Worm (Caenorhabditis elegans) whole organism, L1 larva: ENCODE measurements around the gene F19B2.7.

Experiments used
- C04F5.9 ChIP-seq: sonication (generic microtip); optimal IDR thresholded peaks from 2 replicates; lab custom pipeline; 2016; ENCODE audit warnings: missing genetic modification characterization, missing compliant biosample characterization
- C16A3.4 ChIP-seq: fragments of 150-350 bp; optimal IDR thresholded peaks from 2 replicates; lab custom pipeline; 2014; ENCODE audit warnings: missing biosample characterization, missing genetic modification characterization
- C34B4.2 ChIP-seq: sonication (generic microtip); optimal IDR thresholded peaks from 2 replicates; lab custom pipeline; 2017; ENCODE audit warnings: mild to moderate bottlenecking, missing genetic modification characterization, missing compliant biosample characterization
- Y116A8C.19 ChIP-seq: sonication (generic microtip); optimal IDR thresholded peaks from 2 replicates; lab custom pipeline; 2016; ENCODE audit warnings: missing compliant biosample characterization, missing genetic modification characterization, borderline replicate concordance
- alr-1 ChIP-seq: fragments of 200-800 bp; sonication (Bioruptor generic); optimal IDR thresholded peaks from 2 replicates; lab custom pipeline; 2018; ENCODE audit warnings: borderline replicate concordance, mild to moderate bottlenecking, missing genetic modification characterization, missing compliant biosample characterization
- aly-2 ChIP-seq: fragments of 150-350 bp; optimal IDR thresholded peaks from 2 replicates; lab custom pipeline; 2014; ENCODE audit warnings: missing biosample characterization, missing genetic modification characterization
- blmp-1 ChIP-seq: fragments of 150-350 bp; optimal IDR thresholded peaks from 2 replicates; lab custom pipeline; 2014; ENCODE audit warnings: missing biosample characterization, missing genetic modification characterization
- ceh-63 ChIP-seq: fragments of 200-800 bp; sonication (Bioruptor generic); optimal IDR thresholded peaks from 2 replicates; lab custom pipeline; 2018; ENCODE audit warnings: mild to moderate bottlenecking, missing genetic modification characterization, missing compliant biosample characterization
- dpl-1 ChIP-seq, 3 experiments: fragments of 150-350 bp in 2 of 3; sonication (generic microtip) in 1 of 3; optimal IDR thresholded peaks; 2 replicates each; lab custom pipeline; 2014 to 2017; ENCODE audit warnings: missing biosample characterization in 3 of 3, missing genetic modification characterization in 3 of 3, missing genetic modification reagents in 3 of 3
- dsc-1 ChIP-seq: sonication (generic microtip); optimal IDR thresholded peaks from 2 replicates; lab custom pipeline; 2016; ENCODE audit warnings: mild to moderate bottlenecking, missing genetic modification characterization, missing compliant biosample characterization
- efl-1 ChIP-seq, 4 experiments: fragments of 150-350 bp; optimal IDR thresholded peaks in 3 of 4; peaks in 1 of 4; 1 replicate in 1 of 4; 2 replicates in 3 of 4; lab custom pipeline; 2014; ENCODE audit warnings: missing biosample characterization in 2 of 4, missing genetic modification characterization in 2 of 4, missing genetic modification reagents in 2 of 4
- efl-3 ChIP-seq: fragments of 200-800 bp; sonication (Bioruptor generic); optimal IDR thresholded peaks from 2 replicates; lab custom pipeline; 2018; ENCODE audit warnings: mild to moderate bottlenecking, missing genetic modification characterization, missing compliant biosample characterization
- elt-2 ChIP-seq: sonication (generic microtip); optimal IDR thresholded peaks from 2 replicates; lab custom pipeline; 2016; ENCODE audit warnings: missing genetic modification characterization, mild to moderate bottlenecking, inconsistent platforms, missing compliant biosample characterization, missing genetic modification reagents
- fkh-10 ChIP-seq: sonication (generic microtip); optimal IDR thresholded peaks from 2 replicates; lab custom pipeline; 2017; ENCODE audit warnings: missing biosample characterization, missing genetic modification reagents, missing genetic modification characterization
- fkh-4 ChIP-seq: sonication (generic microtip); optimal IDR thresholded peaks from 2 replicates; lab custom pipeline; 2016; ENCODE audit warnings: missing compliant biosample characterization, missing genetic modification characterization, borderline replicate concordance
- fkh-8 ChIP-seq: sonication (generic microtip); optimal IDR thresholded peaks from 2 replicates; lab custom pipeline; 2016; ENCODE audit warnings: mild to moderate bottlenecking, missing genetic modification characterization, missing compliant biosample characterization
- fos-1 ChIP-seq: fragments of 150-350 bp; optimal IDR thresholded peaks from 2 replicates; lab custom pipeline; 2014; ENCODE audit warnings: missing biosample characterization, missing genetic modification characterization
- isw-1 ChIP-seq: fragments of 200-800 bp; sonication (Bioruptor generic); IDR thresholded peaks from 2 replicates; pipeline ENCODE4 v1.3.6; 2022; ENCODE audit warnings: missing genetic modification characterization, missing compliant biosample characterization
- lin-14 ChIP-seq: fragments of 200-800 bp; sonication (Bioruptor generic); optimal IDR thresholded peaks from 2 replicates; lab custom pipeline; 2018; ENCODE audit warnings: mild to moderate bottlenecking, missing genetic modification characterization, moderate library complexity, missing compliant biosample characterization
- lin-35 ChIP-seq, 2 experiments: fragments of 150-350 bp; optimal IDR thresholded peaks; 2 replicates each; lab custom pipeline; 2014; ENCODE audit warnings: missing biosample characterization in 2 of 2, missing genetic modification characterization in 2 of 2, missing genetic modification reagents in 2 of 2
- lin-39 ChIP-seq: fragments of 150-350 bp; optimal IDR thresholded peaks from 2 replicates; lab custom pipeline; 2014; ENCODE audit warnings: missing biosample characterization, missing genetic modification reagents, missing genetic modification characterization
- lir-3 ChIP-seq: sonication (generic microtip); optimal IDR thresholded peaks from 2 replicates; lab custom pipeline; 2016; ENCODE audit warnings: mild to moderate bottlenecking, missing genetic modification characterization, moderate library complexity, missing compliant biosample characterization; ENCODE audit not compliant: poor library complexity
- nhr-20 ChIP-seq: sonication (generic microtip); optimal IDR thresholded peaks from 2 replicates; lab custom pipeline; 2016; ENCODE audit warnings: mild to moderate bottlenecking, missing genetic modification characterization, missing compliant biosample characterization
- nhr-237 ChIP-seq: fragments of 150-350 bp; optimal IDR thresholded peaks from 2 replicates; lab custom pipeline; 2014; ENCODE audit warnings: missing biosample characterization, missing genetic modification characterization
- nhr-28 ChIP-seq: fragments of 150-350 bp; optimal IDR thresholded peaks from 2 replicates; lab custom pipeline; 2014; ENCODE audit warnings: missing biosample characterization, missing genetic modification characterization
- nhr-85 ChIP-seq: sonication (generic microtip); peaks from one replicate; lab custom pipeline; 2016; ENCODE audit warnings: missing genetic modification characterization, inconsistent platforms, missing compliant biosample characterization
- nhr-90 ChIP-seq: sonication (generic microtip); optimal IDR thresholded peaks from 2 replicates; lab custom pipeline; 2016; ENCODE audit warnings: mild to moderate bottlenecking, missing genetic modification characterization, missing compliant biosample characterization; ENCODE audit not compliant: poor library complexity
- pag-3 ChIP-seq: sonication (generic microtip); optimal IDR thresholded peaks from 2 replicates; lab custom pipeline; 2017; ENCODE audit warnings: missing genetic modification characterization, mild to moderate bottlenecking, missing compliant biosample characterization, antibody characterized with exemption, borderline replicate concordance; ENCODE audit not compliant: insufficient read depth
- pqm-1 ChIP-seq: sonication (generic microtip); optimal IDR thresholded peaks from 3 replicates; lab custom pipeline; 2017; ENCODE audit warnings: missing biosample characterization, missing genetic modification characterization
- snu-23 ChIP-seq: sonication (generic microtip); optimal IDR thresholded peaks from 2 replicates; lab custom pipeline; 2016; ENCODE audit warnings: missing genetic modification characterization, missing compliant biosample characterization
- sox-4 ChIP-seq: sonication (generic microtip); optimal IDR thresholded peaks from 2 replicates; lab custom pipeline; 2016; ENCODE audit warnings: missing genetic modification characterization, missing compliant biosample characterization
- sup-37 ChIP-seq: fragments of 200-800 bp; sonication (Bioruptor generic); optimal IDR thresholded peaks from 2 replicates; lab custom pipeline; 2018; ENCODE audit warnings: mild to moderate bottlenecking, missing genetic modification characterization, missing compliant biosample characterization
- unc-130 ChIP-seq: fragments of 150-350 bp; optimal IDR thresholded peaks from 2 replicates; lab custom pipeline; 2017; ENCODE audit warnings: missing biosample characterization, missing genetic modification characterization, inconsistent platforms
- unc-30 ChIP-seq: sonication (generic microtip); optimal IDR thresholded peaks from 2 replicates; lab custom pipeline; 2017; ENCODE audit warnings: missing biosample characterization, missing genetic modification characterization
- ztf-11 ChIP-seq, 2 experiments: sonication (generic microtip); optimal IDR thresholded peaks; 2 replicates each; lab custom pipeline; 2016 to 2017; ENCODE audit warnings: missing genetic modification characterization in 2 of 2, missing biosample characterization in 1 of 2, missing compliant biosample characterization in 1 of 2

F19B2.7 gene

ce11 chrV:20186579-20186978 is 35.0 kb downstream of the F19B2.7 start, which contains the start of gene srz-16:
TSS of gene srz-16 (minus strand) at chrV:20186679.
- TF ChIP-seq nhr-237 (no peak), fkh-4 (tag; lab: Kevin White, UChicago) (no peak), blmp-1 (tag; lab: Kevin White, UChicago) (no peak), lin-35 (GFP tag; optimal IDR thresholded peaks at IDR 0.05; lab: Kevin White, UChicago) (no peak), ztf-11 (tag; optimal IDR thresholded peaks at IDR 0.05; lab: Kevin White, UChicago) (no peak), lin-39 (no peak), Y116A8C.19 (tag; lab: Kevin White, UChicago) (no peak), nhr-20 (tag; lab: Kevin White, UChicago) (no peak), fkh-8 (tag; lab: Kevin White, UChicago) (no peak), sox-4 (tag; lab: Kevin White, UChicago) (no peak), efl-1 (optimal IDR thresholded peaks at IDR 0.05; lab: Kevin White, UChicago) (no peak), efl-1 (GFP tag; optimal IDR thresholded peaks at IDR 0.05 in 1 of 2; lab: Kevin White, UChicago) (no peak), C04F5.9 (no peak), pqm-1 (tag; lab: Kevin White, UChicago) (no peak), nhr-90 (tag; lab: Kevin White, UChicago) (no peak), alr-1 (tag; lab: Kevin White, UChicago) (no peak)
- TF ChIP-seq, all 84 proteins: peak for 0

DNA sequence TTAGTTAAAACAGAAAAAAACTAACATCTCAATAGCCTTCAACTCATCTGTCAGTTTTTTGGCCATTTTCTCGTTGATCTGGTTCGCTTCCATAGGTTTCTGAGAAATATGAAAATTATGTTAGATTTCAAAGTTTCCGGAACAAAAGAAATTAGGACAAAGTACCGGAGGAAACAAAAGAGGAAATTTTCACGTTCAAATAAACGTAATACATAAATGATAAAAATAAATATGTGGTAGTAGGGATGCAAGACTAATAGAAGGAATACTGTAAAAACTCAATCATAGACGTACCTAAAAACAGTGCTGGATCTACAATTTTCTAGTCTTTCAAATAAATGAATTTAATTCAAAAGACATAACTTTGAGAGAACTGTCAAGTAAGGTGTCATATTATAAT is 37.3 kb downstream of the F19B2.7 start, which contains the start of gene fbxa-116:
fbxa-116 (minus strand) TSS at position 101 of the 400 bp plus-strand sequence.
- TF ChIP-seq C16A3.4 (no peak), unc-30 (tag; lab: Kevin White, UChicago) (no peak), nhr-85 (no peak), dsc-1 (tag; lab: Kevin White, UChicago) (no peak), sup-37 (GFP tag; lab: Kevin White, UChicago) (no peak), lin-39 (no peak), fkh-10 (no peak), ceh-63 (GFP tag; lab: Kevin White, UChicago) (no peak), fkh-8 (tag; lab: Kevin White, UChicago) (no peak), elt-2 (tag; lab: Kevin White, UChicago) (no peak)
- TF ChIP-seq, all 84 proteins: peak for 0

ce11 chrV:20192102-20192880 is 40.8 kb downstream of the F19B2.7 start, which contains the start of the genes fbxa-115 and Y113G7B.27:
TSS of gene fbxa-115 (minus strand) at chrV:20192152.
TSS of gene Y113G7B.27 (plus strand) at chrV:20192830.
- TF ChIP-seq aly-2 (tag; lab: Kevin White, UChicago), result no peak
- TF ChIP-seq nhr-28 (tag; lab: Kevin White, UChicago), result no peak
- TF ChIP-seq efl-1 (optimal IDR thresholded peaks at IDR 0.05; lab: Kevin White, UChicago), result no peak
- TF ChIP-seq efl-1 (GFP tag; optimal IDR thresholded peaks at IDR 0.05 in 1 of 2; lab: Kevin White, UChicago), result peak in 1 of 2 experiments; percentile 41

DNA sequence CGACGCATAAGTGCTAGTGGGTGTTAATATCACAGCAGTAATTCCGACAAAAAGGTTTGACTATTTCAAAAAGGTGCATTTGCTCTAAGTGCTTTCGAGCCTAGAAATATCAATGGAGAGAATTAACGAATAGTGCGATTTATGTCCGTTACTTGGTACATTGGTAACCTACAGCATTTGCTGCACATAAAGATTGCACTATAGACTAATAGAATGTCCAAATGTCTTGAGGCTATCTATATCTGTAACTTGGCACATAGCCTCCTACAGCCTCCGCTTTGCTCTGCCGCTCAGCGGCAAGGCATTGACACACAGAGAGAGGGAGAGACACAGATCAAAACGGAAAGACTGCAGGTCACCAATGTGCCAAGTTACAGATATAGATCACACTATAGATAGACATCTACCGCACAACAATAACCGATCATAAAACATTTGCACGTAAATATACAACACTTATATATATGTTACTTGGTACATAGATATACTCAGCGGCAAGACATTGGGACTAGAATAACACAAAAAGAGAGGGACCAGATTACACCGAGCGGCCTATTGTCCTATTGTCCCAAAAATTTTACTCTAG is 44.0 kb downstream of the F19B2.7 start, which contains the start of the genes srh-217 and Y113G7B.28:
srh-217 (minus strand) TSS at position 101 of the 586 bp plus-strand sequence.
Y113G7B.28 (plus strand) TSS at position 536 of the 586 bp plus-strand sequence.
- TF ChIP-seq unc-130 (no peak), efl-1 (optimal IDR thresholded peaks at IDR 0.05; lab: Kevin White, UChicago) (no peak), efl-1 (GFP tag; optimal IDR thresholded peaks at IDR 0.05 in 1 of 2; lab: Kevin White, UChicago) (peak in 1 of 2 experiments; percentile 57)
- TF ChIP-seq, all 84 proteins: peak for 1

- TF ChIP-seq alr-1 (tag; lab: Kevin White, UChicago) (no peak), efl-1 (optimal IDR thresholded peaks at IDR 0.05; lab: Kevin White, UChicago) (no peak), efl-1 (GFP tag; optimal IDR thresholded peaks at IDR 0.05 in 1 of 2; lab: Kevin White, UChicago) (peak in 1 of 2 experiments; percentile 32)
Measured at ce11 chrV:20196671-20197070, 45.1 kb downstream of the F19B2.7 start, which contains the start of gene ftr-1. TSS of gene ftr-1 (plus strand) at chrV:20196971.

ce11 chrV:20198954-20199353 is 47.4 kb downstream of the F19B2.7 start, which contains the start of gene fog-2:
TSS of gene fog-2 (plus strand) at chrV:20199254.
- TF ChIP-seq C34B4.2 (tag; lab: Kevin White, UChicago), result no peak
- no peak for TF ChIP-seq fkh-10
- TF ChIP-seq sox-4 (tag; lab: Kevin White, UChicago), result no peak
- no peak for TF ChIP-seq fos-1
- no peak for TF ChIP-seq isw-1
- TF ChIP-seq pag-3 (tag; lab: Kevin White, UChicago), result no peak
- TF ChIP-seq efl-3 (GFP tag; lab: Kevin White, UChicago), result no peak
- no peak for TF ChIP-seq fkh-4 (tag; lab: Kevin White, UChicago)
- no peak for TF ChIP-seq lin-14 (GFP tag; lab: Kevin White, UChicago)
- TF ChIP-seq dpl-1 (GFP tag; optimal IDR thresholded peaks at IDR 0.05; lab: Kevin White, UChicago), result no peak
- TF ChIP-seq lir-3 (tag; lab: Kevin White, UChicago), result no peak
- no peak for TF ChIP-seq ztf-11 (tag; optimal IDR thresholded peaks at IDR 0.05; lab: Kevin White, UChicago)
- no peak for TF ChIP-seq snu-23 (GFP tag; lab: Kevin White, UChicago)
- TF ChIP-seq, all 84 proteins: peak for 0
